Worm (Caenorhabditis elegans): ENCODE data around the gene cutc-1.

The cutc-1 gene

DNA sequence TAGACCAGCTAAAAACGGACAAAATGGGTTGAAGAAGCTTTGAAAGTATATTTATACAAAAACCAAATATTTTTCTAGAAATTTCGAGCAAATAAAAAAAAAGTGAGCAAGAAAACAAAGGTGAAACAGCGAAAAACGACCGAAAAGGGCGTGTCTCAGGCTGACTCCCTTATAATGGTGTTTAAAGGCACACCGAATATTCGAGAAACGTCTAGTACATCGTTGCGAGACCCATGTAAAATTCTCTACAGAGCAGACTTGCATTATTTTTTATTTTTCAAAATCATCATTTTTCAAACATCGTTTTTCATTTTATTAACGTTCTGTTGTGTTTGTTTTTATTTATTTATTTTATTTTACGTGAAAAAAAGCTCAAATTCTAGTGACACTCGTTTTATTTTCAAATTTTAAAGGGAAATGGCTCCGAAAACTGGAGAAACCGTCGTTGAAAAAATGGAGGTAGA is 43.6 kb upstream of the cutc-1 start, which contains the start of gene rpn-3 (continued):
- TF ChIP-seq sea-2 (GFP tag; optimal IDR thresholded peaks at IDR 0.05) (peak; percentile 98), pqm-1 (tag; optimal IDR thresholded peaks at IDR 0.05) (peak; percentile 91), nhr-23 (tag; optimal IDR thresholded peaks at IDR 0.05) (peak; percentile 98), lsy-12 (tag; optimal IDR thresholded peaks at IDR 0.05) (peak; percentile 98), ZK546.5 (tag; optimal IDR thresholded peaks at IDR 0.05) (peak; percentile 43)

- TF ChIP-seq ama-1 (optimal IDR thresholded peaks at IDR 0.05): no peak
- TF ChIP-seq ZK546.5 (tag; optimal IDR thresholded peaks at IDR 0.05): no peak
- no peak for TF ChIP-seq zag-1 (tag; optimal IDR thresholded peaks at IDR 0.05)
- TF ChIP-seq ceh-82 (tag; optimal IDR thresholded peaks at IDR 0.05): no peak
- TF ChIP-seq elt-2 (tag; optimal IDR thresholded peaks at IDR 0.05): no peak
- TF ChIP-seq nhr-25 (tag; optimal IDR thresholded peaks at IDR 0.05): no peak
- TF ChIP-seq nfya-1 (tag; optimal IDR thresholded peaks at IDR 0.05; ENCODE audit: insufficient read depth): no peak
- no peak for TF ChIP-seq ceh-9 (tag; optimal IDR thresholded peaks at IDR 0.05)
- no peak for TF ChIP-seq daf-12 (tag; optimal IDR thresholded peaks at IDR 0.05)
- no peak for TF ChIP-seq mml-1 (tag; optimal IDR thresholded peaks at IDR 0.05)
- TF ChIP-seq ztf-11 (tag; optimal IDR thresholded peaks at IDR 0.05): no peak
- TF ChIP-seq nhr-11 (tag; optimal IDR thresholded peaks at IDR 0.05): no peak
- no peak for TF ChIP-seq unc-62 (GFP tag; optimal IDR thresholded peaks at IDR 0.05)
- TF ChIP-seq nhr-77 (tag; optimal IDR thresholded peaks at IDR 0.05): no peak
- no peak for TF ChIP-seq nhr-23 (tag; optimal IDR thresholded peaks at IDR 0.05)
- TF ChIP-seq pqm-1 (tag; optimal IDR thresholded peaks at IDR 0.05): no peak
- no peak for TF ChIP-seq snpc-4 (tag; optimal IDR thresholded peaks at IDR 0.05)
- no peak for TF ChIP-seq nhr-76 (tag; optimal IDR thresholded peaks at IDR 0.05)
Measured at ce11 chrIII:8446534-8446933, 43.1 kb upstream of the cutc-1 start, which contains the start of gene hsp-110. Gene hsp-110 (minus strand): TSS chrIII:8446909.

- TF ChIP-seq pha-4 (tag; optimal IDR thresholded peaks at IDR 0.05): peak; percentile 16
- peak; percentile 81 for TF ChIP-seq ama-1 (optimal IDR thresholded peaks at IDR 0.05)
- TF ChIP-seq nhr-43 (tag; optimal IDR thresholded peaks at IDR 0.05; ENCODE audit: poor library complexity, severe bottlenecking): no peak
Measured at ce11 chrIII:8446061-8446460, 42.7 kb upstream of the cutc-1 start.

ce11 chrIII:8444433-8445090 is 41.2 kb upstream of the cutc-1 start:
- no peak for TF ChIP-seq skn-1 (tag; optimal IDR thresholded peaks at IDR 0.05)
- no peak for TF ChIP-seq lin-39 (tag; optimal IDR thresholded peaks at IDR 0.05)
- TF ChIP-seq elt-2 (tag; optimal IDR thresholded peaks at IDR 0.05): no peak
- no peak for TF ChIP-seq hmg-11 (tag; optimal IDR thresholded peaks at IDR 0.05)
- TF ChIP-seq ama-1 (optimal IDR thresholded peaks at IDR 0.05): peak; percentile 27
- no peak for TF ChIP-seq nhr-25 (tag; optimal IDR thresholded peaks at IDR 0.05)
- TF ChIP-seq R02D3.7 (tag; optimal IDR thresholded peaks at IDR 0.05): no peak

DNA sequence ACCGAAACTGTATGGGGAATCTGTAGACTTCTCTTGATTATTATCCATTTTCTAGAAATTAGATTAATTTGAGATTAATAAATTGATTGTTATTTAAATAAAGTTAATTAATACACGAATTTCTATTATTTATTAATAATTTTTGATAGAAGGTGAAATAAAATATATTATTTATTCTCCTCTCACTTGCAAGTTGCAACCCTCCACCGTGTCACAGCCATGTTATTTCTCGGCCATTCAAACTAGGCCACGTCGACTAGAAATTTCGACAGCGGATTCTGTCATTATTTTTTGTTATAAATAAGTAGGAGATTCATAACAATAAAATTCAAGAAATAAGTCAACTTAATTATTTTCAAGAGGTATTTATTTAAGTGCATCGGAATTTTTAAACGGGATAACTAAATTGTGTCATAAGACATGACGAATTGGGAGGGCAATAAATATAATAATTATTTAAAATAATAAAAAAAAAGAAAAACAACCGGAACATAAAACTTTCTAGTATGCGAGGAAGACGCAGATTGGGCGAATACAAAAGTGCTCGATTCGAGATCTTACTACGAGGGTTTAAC is 40.2 kb upstream of the cutc-1 start, which contains the start of gene ufbp-1:
ufbp-1 (minus strand) TSS at position 51 of the 575 bp plus-strand sequence.
- TF ChIP-seq jun-1 (tag; optimal IDR thresholded peaks at IDR 0.05) (no peak), nhr-237 (tag; optimal IDR thresholded peaks at IDR 0.05) (no peak), fkh-10 (GFP tag; optimal IDR thresholded peaks at IDR 0.05) (no peak), mml-1 (tag; optimal IDR thresholded peaks at IDR 0.05) (no peak), daf-12 (tag; optimal IDR thresholded peaks at IDR 0.05) (no peak), nfya-1 (tag; optimal IDR thresholded peaks at IDR 0.05; ENCODE audit: insufficient read depth) (peak; percentile 94), lin-15B (tag; optimal IDR thresholded peaks at IDR 0.05) (peak; percentile 53), nhr-11 (tag; optimal IDR thresholded peaks at IDR 0.05) (no peak), R02D3.7 (tag; optimal IDR thresholded peaks at IDR 0.05) (no peak), fos-1 (tag; optimal IDR thresholded peaks at IDR 0.05) (peak; percentile 9), ceh-16 (tag; optimal IDR thresholded peaks at IDR 0.05) (peak; percentile 66), pqm-1 (tag; optimal IDR thresholded peaks at IDR 0.05) (no peak), mdl-1 (tag; optimal IDR thresholded peaks at IDR 0.05) (no peak), nhr-67 (tag; optimal IDR thresholded peaks at IDR 0.05) (no peak), ZK546.5 (tag; optimal IDR thresholded peaks at IDR 0.05) (no peak), elt-3 (tag; optimal IDR thresholded peaks at IDR 0.05) (no peak), nhr-77 (tag; optimal IDR thresholded peaks at IDR 0.05) (no peak), skn-1 (tag; optimal IDR thresholded peaks at IDR 0.05) (no peak), nhr-23 (tag; optimal IDR thresholded peaks at IDR 0.05) (peak; percentile 31), nhr-43 (tag; optimal IDR thresholded peaks at IDR 0.05; ENCODE audit: poor library complexity, severe bottlenecking) (peak; percentile 52), eor-1 (tag; optimal IDR thresholded peaks at IDR 0.05) (peak in 1 of 2 experiments; percentile 71), elt-1 (tag; optimal IDR thresholded peaks at IDR 0.05) (no peak), unc-62 (GFP tag; optimal IDR thresholded peaks at IDR 0.05) (no peak), lsy-12 (tag; optimal IDR thresholded peaks at IDR 0.05) (peak; percentile 67), elt-2 (tag; optimal IDR thresholded peaks at IDR 0.05) (peak; percentile 69), ama-1 (optimal IDR thresholded peaks at IDR 0.05) (peak; percentile 99), tbx-2 (tag; optimal IDR thresholded peaks at IDR 0.05) (peak; percentile 81), ztf-4 (tag; optimal IDR thresholded peaks at IDR 0.05) (peak; percentile 95), fkh-2 (tag; optimal IDR thresholded peaks at IDR 0.05) (no peak), aly-2 (tag; optimal IDR thresholded peaks at IDR 0.05) (no peak), unc-39 (tag; optimal IDR thresholded peaks at IDR 0.05) (no peak)

Measured in whole organism, L3 larva.